Fruit fly (Drosophila melanogaster) whole organism, embryonic: ENCODE data around the gene P58IPK.

ENCODE experiments used
- CG10267 ChIP-seq: fragments of 200-800 bp; sonication (Bioruptor generic); optimal IDR thresholded peaks from 2 replicates; lab custom pipeline; 2018; ENCODE audit warnings: missing biosample characterization, mild to moderate bottlenecking, missing genetic modification characterization, moderate library complexity
- CG10321 ChIP-seq: fragments of 200-800 bp; sonication (Bioruptor generic); IDR thresholded peaks from 2 replicates; pipeline ENCODE4 v1.3.6; 2022; ENCODE audit warnings: missing biosample characterization, missing genetic modification characterization
- CG10959 ChIP-seq: fragments of 200-800 bp; sonication (Bioruptor generic); IDR thresholded peaks from 2 replicates; pipeline ENCODE4 v1.3.6; 2022; ENCODE audit warnings: missing biosample characterization, missing genetic modification characterization
- CG12104 ChIP-seq: fragments of 200-800 bp; sonication (Bioruptor generic); optimal IDR thresholded peaks from 3 replicates; lab custom pipeline; 2016; ENCODE audit warnings: missing biosample characterization, missing genetic modification characterization
- CG12769 ChIP-seq: fragments of 200-800 bp; sonication (Bioruptor generic); optimal IDR thresholded peaks from 2 replicates; lab custom pipeline; 2019; ENCODE audit warnings: missing biosample characterization, mild to moderate bottlenecking, missing genetic modification characterization, moderate library complexity
- CG13775 ChIP-seq: fragments of 200-800 bp; sonication (Bioruptor generic); optimal IDR thresholded peaks from 3 replicates; lab custom pipeline; 2017; ENCODE audit warnings: missing biosample characterization, mild to moderate bottlenecking, missing genetic modification characterization
- CG16863 ChIP-seq: fragments of 200-800 bp; sonication (Bioruptor generic); optimal IDR thresholded peaks from 3 replicates; lab custom pipeline; 2016; ENCODE audit warnings: missing biosample characterization, missing genetic modification characterization
- CG18262 ChIP-seq: fragments of 200-800 bp; optimal IDR thresholded peaks from 3 replicates; lab custom pipeline; 2019; ENCODE audit warnings: missing biosample characterization, mild to moderate bottlenecking, missing genetic modification characterization, moderate library complexity
- CG18476 ChIP-seq: fragments of 200-800 bp; sonication (Bioruptor generic); optimal IDR thresholded peaks from 2 replicates; lab custom pipeline; 2016; ENCODE audit warnings: missing biosample characterization, mild to moderate bottlenecking, missing genetic modification characterization
- CG18599 ChIP-seq: fragments of 200-800 bp; sonication (Bioruptor generic); optimal IDR thresholded peaks from 3 replicates; lab custom pipeline; 2017; ENCODE audit warnings: missing biosample characterization, missing genetic modification characterization, mild to moderate bottlenecking, moderate library complexity, missing genetic modification reagents
- CG2678 ChIP-seq: fragments of 200-800 bp; sonication (Bioruptor generic); optimal IDR thresholded peaks from 3 replicates; lab custom pipeline; 2019; ENCODE audit warnings: missing biosample characterization, mild to moderate bottlenecking, missing genetic modification characterization, moderate library complexity
- CG2889 ChIP-seq: fragments of 200-800 bp; sonication (Bioruptor generic); IDR thresholded peaks from 3 replicates; pipeline ENCODE4 v1.3.6; 2022; ENCODE audit warnings: missing biosample characterization, missing genetic modification characterization
- CG31441 ChIP-seq: fragments of 200-800 bp; sonication (Bioruptor generic); IDR thresholded peaks from 2 replicates; pipeline ENCODE4 v1.3.6; 2022; ENCODE audit warnings: missing biosample characterization, missing genetic modification characterization
- CG33557 ChIP-seq: fragments of 200-800 bp; sonication (Bioruptor generic); optimal IDR thresholded peaks from 2 replicates; lab custom pipeline; 2019; ENCODE audit warnings: missing biosample characterization, mild to moderate bottlenecking, missing genetic modification characterization, moderate library complexity
- CG6254 ChIP-seq: fragments of 200-800 bp; sonication (Bioruptor generic); optimal IDR thresholded peaks from 3 replicates; lab custom pipeline; 2017; ENCODE audit warnings: mild to moderate bottlenecking, missing biosample characterization, missing genetic modification reagents, missing genetic modification characterization
- CG7839 ChIP-seq: fragments of 200-800 bp; sonication (Bioruptor generic); optimal IDR thresholded peaks from 3 replicates; lab custom pipeline; 2018; ENCODE audit warnings: missing biosample characterization, mild to moderate bottlenecking, missing genetic modification characterization, moderate library complexity
- CG8089 ChIP-seq: fragments of 200-800 bp; sonication (Bioruptor generic); optimal IDR thresholded peaks from 3 replicates; lab custom pipeline; 2016; ENCODE audit warnings: missing biosample characterization, missing genetic modification characterization
- CG8290 ChIP-seq, 3 experiments: fragments of 200-800 bp; sonication (Bioruptor generic); optimal IDR thresholded peaks; 2 replicates each; lab custom pipeline; 2016 to 2019; ENCODE audit warnings: missing biosample characterization in 3 of 3, missing genetic modification characterization in 3 of 3, mild to moderate bottlenecking in 2 of 3, moderate library complexity in 1 of 3
- CG8359 ChIP-seq: fragments of 200-800 bp; sonication (Bioruptor generic); optimal IDR thresholded peaks from 2 replicates; lab custom pipeline; 2017; ENCODE audit warnings: missing biosample characterization, mild to moderate bottlenecking, missing genetic modification characterization, borderline replicate concordance
- CG8924 ChIP-seq: fragments of 200-800 bp; optimal IDR thresholded peaks from 3 replicates; lab custom pipeline; 2019; ENCODE audit warnings: missing biosample characterization, mild to moderate bottlenecking, missing genetic modification characterization, moderate library complexity
- D19A ChIP-seq: fragments of 200-800 bp; optimal IDR thresholded peaks from 3 replicates; lab custom pipeline; 2019; ENCODE audit warnings: missing biosample characterization, mild to moderate bottlenecking, missing genetic modification characterization, moderate library complexity
- E2f1 ChIP-seq: fragments of 200-800 bp; sonication (Bioruptor generic); IDR thresholded peaks from 2 replicates; pipeline ENCODE4 v1.3.6; 2022; ENCODE audit warnings: missing biosample characterization, missing genetic modification characterization
- Hr3 ChIP-seq: fragments of 200-800 bp; sonication (Bioruptor generic); optimal IDR thresholded peaks from 3 replicates; lab custom pipeline; 2016; ENCODE audit warnings: missing biosample characterization, missing genetic modification characterization
- Hsf ChIP-seq: fragments of 200-800 bp; sonication (Bioruptor generic); optimal IDR thresholded peaks from 3 replicates; lab custom pipeline; 2016; ENCODE audit warnings: missing biosample characterization, missing genetic modification characterization
- MTF-1 ChIP-seq: fragments of 200-800 bp; sonication (Bioruptor generic); optimal IDR thresholded peaks from 2 replicates; lab custom pipeline; 2018; ENCODE audit warnings: missing biosample characterization, mild to moderate bottlenecking, missing genetic modification characterization, borderline replicate concordance
- Med ChIP-seq: fragments of 200-800 bp; sonication (Bioruptor generic); peaks from one replicate; lab custom pipeline; 2016; ENCODE audit warnings: missing biosample characterization, missing genetic modification characterization, mild to moderate bottlenecking, inconsistent platforms, moderate library complexity
- Neu2 ChIP-seq: fragments of 200-800 bp; sonication (Bioruptor generic); optimal IDR thresholded peaks from 3 replicates; lab custom pipeline; 2016; ENCODE audit warnings: missing biosample characterization, missing genetic modification characterization, borderline replicate concordance
- bsh ChIP-seq, 2 experiments: fragments of 200-800 bp; sonication (Bioruptor generic); optimal IDR thresholded peaks; 2 replicates each; lab custom pipeline; 2017 to 2018; ENCODE audit warnings: mild to moderate bottlenecking in 2 of 2, missing biosample characterization in 2 of 2, missing genetic modification characterization in 2 of 2, moderate library complexity in 1 of 2
- btn ChIP-seq: fragments of 200-800 bp; sonication (Bioruptor generic); optimal IDR thresholded peaks from 2 replicates; lab custom pipeline; 2016; ENCODE audit warnings: missing biosample characterization, missing genetic modification characterization
- ems ChIP-seq: fragments of 200-800 bp; sonication (Bioruptor generic); optimal IDR thresholded peaks from 3 replicates; lab custom pipeline; 2016; ENCODE audit warnings: missing biosample characterization, missing genetic modification characterization
- fd102C ChIP-seq: fragments of 200-800 bp; sonication (Bioruptor generic); optimal IDR thresholded peaks from 2 replicates; lab custom pipeline; 2018; ENCODE audit warnings: missing biosample characterization, mild to moderate bottlenecking, missing genetic modification characterization, moderate library complexity
- fd96Cb ChIP-seq: fragments of 200-800 bp; sonication (Bioruptor generic); optimal IDR thresholded peaks from 2 replicates; lab custom pipeline; 2018; ENCODE audit warnings: missing biosample characterization, mild to moderate bottlenecking, missing genetic modification characterization, moderate library complexity
- kah ChIP-seq: fragments of 200-800 bp; sonication (Bioruptor generic); optimal IDR thresholded peaks from 2 replicates; lab custom pipeline; 2018; ENCODE audit warnings: missing biosample characterization, mild to moderate bottlenecking, missing genetic modification characterization
- knrl ChIP-seq: fragments of 200-800 bp; sonication (Bioruptor generic); IDR thresholded peaks from 3 replicates; pipeline ENCODE4 v1.3.6; 2022; ENCODE audit warnings: missing biosample characterization, missing genetic modification characterization; ENCODE audit not compliant: partially characterized antibody
- lab ChIP-seq: fragments of 200-800 bp; sonication (Bioruptor generic); optimal IDR thresholded peaks from 3 replicates; lab custom pipeline; 2017; ENCODE audit warnings: missing biosample characterization, missing genetic modification characterization, mild to moderate bottlenecking, moderate library complexity, missing genetic modification reagents
- lola ChIP-seq, 3 experiments: fragments of >200 bp in 2 of 3; fragments of 200-800 bp in 1 of 3; sonication (Bioruptor generic) in 1 of 3; optimal IDR thresholded peaks; 2 replicates each; lab custom pipeline; 2017 to 2019; ENCODE audit warnings: missing biosample characterization in 3 of 3, missing genetic modification characterization in 3 of 3, mild to moderate bottlenecking in 1 of 3, moderate library complexity in 1 of 3
- nom ChIP-seq: fragments of 200-800 bp; sonication (Bioruptor generic); optimal IDR thresholded peaks from 2 replicates; lab custom pipeline; 2017; ENCODE audit warnings: missing biosample characterization, missing genetic modification characterization, mild to moderate bottlenecking, moderate library complexity, missing genetic modification reagents
- odd ChIP-seq: fragments of 200-800 bp; sonication (Bioruptor generic); optimal IDR thresholded peaks from 2 replicates; lab custom pipeline; 2017; ENCODE audit warnings: missing biosample characterization, mild to moderate bottlenecking, missing genetic modification characterization
- pan ChIP-seq, 4 experiments: fragments of >200 bp in 3 of 4; fragments of 200-800 bp in 1 of 4; sonication (Bioruptor generic) in 1 of 4; optimal IDR thresholded peaks in 3 of 4; IDR thresholded peaks in 1 of 4; 2 replicates each; pipeline versions ENCODE4 v1.3.6 to Lab custom; 2017 to 2022; ENCODE audit warnings: missing biosample characterization in 2 of 4, missing genetic modification characterization in 2 of 4, mixed read lengths in 1 of 4
- prd ChIP-seq, 3 experiments: fragments of >200 bp in 2 of 3; fragments of 200-800 bp in 1 of 3; sonication (Bioruptor generic) in 1 of 3; optimal IDR thresholded peaks in 2 of 3; IDR thresholded peaks in 1 of 3; 2 replicates in 2 of 3; 3 replicates in 1 of 3; pipeline versions ENCODE4 v1.3.6 to Lab custom; 2017 to 2022; ENCODE audit warnings: missing biosample characterization in 1 of 3, missing genetic modification characterization in 1 of 3
- pum ChIP-seq: fragments of 200-800 bp; sonication (Bioruptor generic); optimal IDR thresholded peaks from 2 replicates; lab custom pipeline; 2016; ENCODE audit warnings: missing biosample characterization, missing genetic modification characterization
- row ChIP-seq: fragments of 200-800 bp; sonication (Bioruptor generic); IDR thresholded peaks from 3 replicates; pipeline ENCODE4 v1.3.6; 2022; ENCODE audit warnings: missing biosample characterization, missing genetic modification characterization
- sens ChIP-seq: fragments of 200-800 bp; sonication (Bioruptor generic); peaks from one replicate; lab custom pipeline; 2016; ENCODE audit warnings: missing biosample characterization, missing genetic modification characterization
- tio ChIP-seq: fragments of 200-800 bp; sonication (Bioruptor generic); optimal IDR thresholded peaks from 2 replicates; lab custom pipeline; 2017; ENCODE audit warnings: missing biosample characterization, missing genetic modification characterization, inconsistent platforms
- toy ChIP-seq: fragments of 200-800 bp; sonication (Bioruptor generic); IDR thresholded peaks from 2 replicates; pipeline ENCODE4 v1.3.6; 2022; ENCODE audit warnings: missing biosample characterization, missing genetic modification characterization
- tup ChIP-seq: fragments of 200-800 bp; sonication (Bioruptor generic); optimal IDR thresholded peaks from 2 replicates; lab custom pipeline; 2016; ENCODE audit warnings: missing biosample characterization, mild to moderate bottlenecking, missing genetic modification characterization, moderate library complexity
- zf30C ChIP-seq: fragments of 200-800 bp; sonication (Bioruptor generic); optimal IDR thresholded peaks from 3 replicates; lab custom pipeline; 2018; ENCODE audit warnings: missing biosample characterization, mild to moderate bottlenecking, missing genetic modification characterization

Gene P58IPK

DNA sequence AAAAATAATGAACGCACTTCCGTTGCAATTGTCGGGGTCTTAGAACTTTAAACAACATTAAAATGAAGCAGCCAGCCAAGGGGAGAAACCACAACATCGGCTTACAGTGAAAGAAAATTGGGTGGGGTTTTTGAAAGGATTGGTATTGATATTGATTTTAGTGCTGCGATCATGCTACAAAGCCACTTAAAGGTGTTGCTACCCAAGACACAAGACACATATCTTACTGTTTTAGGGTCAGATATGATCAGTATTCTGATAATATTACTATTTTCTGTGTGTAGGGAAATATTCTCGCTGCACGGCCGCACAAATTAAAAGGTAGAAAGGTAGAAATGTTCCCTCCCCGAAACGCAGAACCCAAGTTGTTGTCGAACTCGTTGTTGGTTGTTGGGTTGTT lies 18.3 kb downstream of the P58IPK start:
- peak; percentile 23 for TF ChIP-seq CG2678 (tag; lab: Kevin White, UChicago)
- TF ChIP-seq Hr3 (GFP tag; lab: Kevin White, UChicago) = peak; percentile 16
- TF ChIP-seq CG12104 (GFP tag; lab: Kevin White, UChicago) = no peak
- no peak for TF ChIP-seq knrl (GFP tag; lab: Robert Waterston, UW)
- peak; percentile 3 for TF ChIP-seq CG18476 (GFP tag; lab: Kevin White, UChicago)
- peak; percentile 47 to 77 for TF ChIP-seq bsh (GFP tag; optimal IDR thresholded peaks at IDR 0.05; lab: Kevin White, UChicago)
- peak; percentile 43; the same call in 2 of the 3 replicates for TF ChIP-seq row (GFP tag; lab: Robert Waterston, UW)
- peak; percentile 2 for TF ChIP-seq lab
- peak; percentile 43 for TF ChIP-seq tio (GFP tag; lab: Kevin White, UChicago)
- no peak for TF ChIP-seq toy (GFP tag; lab: Robert Waterston, UW)
- no peak for TF ChIP-seq CG12769
- TF ChIP-seq pan (optimal IDR thresholded peaks at IDR 0.05; lab: Kevin White, UChicago) = no peak
- peak in 1 of 2 experiments; percentile 47 for TF ChIP-seq pan (GFP tag; optimal IDR thresholded peaks at IDR 0.05 in 1 of 2, IDR thresholded peaks at IDR 0.05 in 1 of 2)
- no peak for TF ChIP-seq kah (GFP tag; lab: Kevin White, UChicago)
- peak; percentile 35 for TF ChIP-seq fd102C (GFP tag; lab: Kevin White, UChicago)
- peak; percentile 13 for TF ChIP-seq Neu2
- TF ChIP-seq CG10959 (GFP tag; lab: Robert Waterston, UW) = peak; percentile 61
- peak; percentile 13 for TF ChIP-seq MTF-1
- peak in 1 of 3 experiments; percentile 71 for TF ChIP-seq lola (GFP tag; optimal IDR thresholded peaks at IDR 0.05; lab: Kevin White, UChicago)
- TF ChIP-seq tup (GFP tag; lab: Kevin White, UChicago) = peak; percentile 8
- peak; percentile 37 for TF ChIP-seq nom (GFP tag; lab: Kevin White, UChicago)
- TF ChIP-seq sens (GFP tag; lab: Kevin White, UChicago) = peak; percentile 93
- TF ChIP-seq CG18599 = no peak
- TF ChIP-seq CG6254 (GFP tag; lab: Kevin White, UChicago) = peak; percentile 54
- peak; percentile 58 for TF ChIP-seq CG7839
- 0 out of 2 replicates have a peak, but pooled peaks have one; percentile 14 for TF ChIP-seq E2f1 (GFP tag; lab: Robert Waterston, UW)
- peak; percentile 75 for TF ChIP-seq Med (GFP tag; lab: Kevin White, UChicago)
- peak; percentile 41; the same call in 1 of the 2 replicates for TF ChIP-seq CG31441
- peak; percentile 77 for TF ChIP-seq zf30C (GFP tag; lab: Kevin White, UChicago)
- peak; percentile 40 for TF ChIP-seq CG8924 (tag; lab: Kevin White, UChicago)
- no peak for TF ChIP-seq CG10321 (GFP tag; lab: Robert Waterston, UW)
- TF ChIP-seq CG18262 (tag; lab: Kevin White, UChicago) = peak; percentile 77
- peak; percentile 13 for TF ChIP-seq btn
- TF ChIP-seq D19A (tag; lab: Kevin White, UChicago) = peak; percentile 50
- peak; percentile 42 for TF ChIP-seq CG8359 (GFP tag; lab: Kevin White, UChicago)
- peak; percentile 26 for TF ChIP-seq pum (GFP tag; lab: Kevin White, UChicago)
- TF ChIP-seq CG2889 = no peak
- no peak for TF ChIP-seq prd (optimal IDR thresholded peaks at IDR 0.05; lab: Kevin White, UChicago)
- peak; percentile 77 for TF ChIP-seq prd (GFP tag; IDR thresholded peaks at IDR 0.05; lab: Robert Waterston, UW)
- TF ChIP-seq CG10267 = peak; percentile 52
- TF ChIP-seq Hsf = peak; percentile 21
- peak; percentile 14 for TF ChIP-seq CG8089
- peak; percentile 3 for TF ChIP-seq CG8290 (GFP tag; optimal IDR thresholded peaks at IDR 0.05; lab: Kevin White, UChicago)
- no peak for TF ChIP-seq CG8290 (tag; optimal IDR thresholded peaks at IDR 0.05; lab: Kevin White, UChicago)
- TF ChIP-seq odd = no peak
- TF ChIP-seq ems (GFP tag; lab: Kevin White, UChicago) = no peak
- TF ChIP-seq CG13775 = peak; percentile 44
- TF ChIP-seq CG33557 = peak; percentile 56
- peak; percentile 23 for TF ChIP-seq CG16863 (GFP tag; lab: Kevin White, UChicago)
- peak; percentile 60 for TF ChIP-seq fd96Cb (tag; lab: Kevin White, UChicago)
